Fruit fly (Drosophila melanogaster) whole organism, embryonic: Measurements from ENCODE around the gene CG10801.

Experiments used
- CG10147 ChIP-seq: fragments of 200-800 bp; sonication (Bioruptor generic); optimal IDR thresholded peaks from 2 replicates; lab custom pipeline; 2019; ENCODE audit warnings: missing biosample characterization, mild to moderate bottlenecking, missing genetic modification characterization, moderate library complexity
- CG10462 ChIP-seq: fragments of 200-800 bp; sonication (Bioruptor generic); optimal IDR thresholded peaks from 2 replicates; lab custom pipeline; 2016; ENCODE audit warnings: missing biosample characterization, missing genetic modification characterization
- CG11456 ChIP-seq: fragments of 200-800 bp; sonication (Bioruptor generic); IDR thresholded peaks from 3 replicates; pipeline ENCODE4 v1.3.6; 2022; ENCODE audit warnings: missing biosample characterization, missing genetic modification characterization
- CG12744 ChIP-seq: fragments of 200-800 bp; sonication (Bioruptor generic); optimal IDR thresholded peaks from 2 replicates; lab custom pipeline; 2016; ENCODE audit warnings: missing biosample characterization, missing genetic modification characterization
- CG13123 ChIP-seq: fragments of 200-800 bp; sonication (Bioruptor generic); optimal IDR thresholded peaks from 2 replicates; lab custom pipeline; 2016; ENCODE audit warnings: missing biosample characterization, missing genetic modification characterization
- CG18619 ChIP-seq: fragments of 200-800 bp; sonication (Bioruptor generic); optimal IDR thresholded peaks from 3 replicates; lab custom pipeline; 2017; ENCODE audit warnings: missing biosample characterization, mild to moderate bottlenecking, missing genetic modification characterization
- CG2712 ChIP-seq: fragments of 200-800 bp; optimal IDR thresholded peaks from 3 replicates; lab custom pipeline; 2019; ENCODE audit warnings: missing biosample characterization, mild to moderate bottlenecking, missing genetic modification characterization, moderate library complexity
- CG4282 ChIP-seq: fragments of 200-800 bp; sonication (Bioruptor generic); optimal IDR thresholded peaks from 2 replicates; lab custom pipeline; 2016; ENCODE audit warnings: missing biosample characterization, missing genetic modification characterization
- CG6272 ChIP-seq: fragments of 200-800 bp; sonication (Bioruptor generic); IDR thresholded peaks from 2 replicates; pipeline ENCODE4 v1.3.6; 2022; ENCODE audit warnings: missing biosample characterization, missing genetic modification characterization
- CG7372 ChIP-seq: fragments of 200-800 bp; sonication (Bioruptor generic); IDR thresholded peaks from 2 replicates; pipeline ENCODE4 v1.3.6; 2022; ENCODE audit warnings: missing biosample characterization, missing genetic modification characterization
- CG8281 ChIP-seq: fragments of 200-800 bp; sonication (Bioruptor generic); optimal IDR thresholded peaks from 2 replicates; lab custom pipeline; 2018; ENCODE audit warnings: missing biosample characterization, mild to moderate bottlenecking, missing genetic modification characterization, moderate library complexity
- CG8359 ChIP-seq: fragments of 200-800 bp; sonication (Bioruptor generic); optimal IDR thresholded peaks from 2 replicates; lab custom pipeline; 2017; ENCODE audit warnings: missing biosample characterization, mild to moderate bottlenecking, missing genetic modification characterization, borderline replicate concordance
- Dek ChIP-seq: fragments of 200-800 bp; sonication (Bioruptor generic); optimal IDR thresholded peaks from 3 replicates; lab custom pipeline; 2019; ENCODE audit warnings: missing biosample characterization, mild to moderate bottlenecking, missing genetic modification characterization, moderate library complexity
- Dref ChIP-seq: fragments of 200-800 bp; sonication (Bioruptor generic); IDR thresholded peaks from 2 replicates; pipeline ENCODE4 v1.3.6; 2022; ENCODE audit warnings: missing biosample characterization, missing genetic modification characterization
- E2f1 ChIP-seq: fragments of 200-800 bp; sonication (Bioruptor generic); IDR thresholded peaks from 2 replicates; pipeline ENCODE4 v1.3.6; 2022; ENCODE audit warnings: missing biosample characterization, missing genetic modification characterization
- Ets97D ChIP-seq: fragments of 200-800 bp; sonication (Bioruptor generic); optimal IDR thresholded peaks from 3 replicates; lab custom pipeline; 2016; ENCODE audit warnings: missing biosample characterization, missing genetic modification characterization
- H2.0 ChIP-seq: fragments of 200-800 bp; sonication (Bioruptor generic); IDR thresholded peaks from 2 replicates; pipeline ENCODE4 v1.3.6; 2022; ENCODE audit warnings: missing biosample characterization, missing genetic modification characterization
- HLH54F ChIP-seq: fragments of 200-800 bp; sonication (Bioruptor generic); optimal IDR thresholded peaks from 3 replicates; lab custom pipeline; 2016; ENCODE audit warnings: missing biosample characterization, missing genetic modification characterization
- Hr3 ChIP-seq: fragments of 200-800 bp; sonication (Bioruptor generic); optimal IDR thresholded peaks from 3 replicates; lab custom pipeline; 2016; ENCODE audit warnings: missing biosample characterization, missing genetic modification characterization
- Hsf ChIP-seq: fragments of 200-800 bp; sonication (Bioruptor generic); optimal IDR thresholded peaks from 3 replicates; lab custom pipeline; 2016; ENCODE audit warnings: missing biosample characterization, missing genetic modification characterization
- Lim3 ChIP-seq: fragments of 200-800 bp; sonication (Bioruptor generic); IDR thresholded peaks from 2 replicates; pipeline ENCODE4 v1.3.6; 2022; ENCODE audit warnings: missing biosample characterization, missing genetic modification characterization
- Lpt ChIP-seq: fragments of >200 bp; optimal IDR thresholded peaks from 2 replicates; lab custom pipeline; 2018; ENCODE audit warnings: missing biosample characterization, missing genetic modification characterization
- Med ChIP-seq: fragments of 200-800 bp; sonication (Bioruptor generic); peaks from one replicate; lab custom pipeline; 2016; ENCODE audit warnings: missing biosample characterization, missing genetic modification characterization, mild to moderate bottlenecking, inconsistent platforms, moderate library complexity
- Nf-YA ChIP-seq: fragments of 200-800 bp; sonication (Bioruptor generic); IDR thresholded peaks from 2 replicates; pipeline ENCODE4 v1.3.6; 2022; ENCODE audit warnings: missing biosample characterization, missing genetic modification characterization
- Sin3A ChIP-seq: fragments of >200 bp; optimal IDR thresholded peaks from 2 replicates; lab custom pipeline; 2018
- Ssrp ChIP-seq: fragments of 200-800 bp; sonication (Bioruptor generic); optimal IDR thresholded peaks from 2 replicates; lab custom pipeline; 2018; ENCODE audit warnings: missing biosample characterization, mild to moderate bottlenecking, missing genetic modification characterization, moderate library complexity
- Tbp ChIP-seq: fragments of >200 bp; optimal IDR thresholded peaks from 2 replicates; lab custom pipeline; 2018; ENCODE audit warnings: missing biosample characterization, missing genetic modification characterization
- Trl ChIP-seq, 3 experiments: fragments of >200 bp in 2 of 3; fragments of 200-800 bp in 1 of 3; sonication (Bioruptor generic) in 1 of 3; optimal IDR thresholded peaks; 2 replicates in 1 of 3; 3 replicates in 2 of 3; lab custom pipeline; 2016 to 2017; ENCODE audit warnings: missing biosample characterization in 1 of 3, missing genetic modification characterization in 1 of 3
- aop ChIP-seq: fragments of 200-800 bp; sonication (Bioruptor generic); IDR thresholded peaks from 2 replicates; pipeline ENCODE4 v1.3.6; 2022; ENCODE audit warnings: missing biosample characterization, missing genetic modification characterization
- ap ChIP-seq: fragments of 200-800 bp; sonication (Bioruptor generic); IDR thresholded peaks from 2 replicates; pipeline ENCODE4 v1.3.6; 2022; ENCODE audit warnings: missing biosample characterization, missing genetic modification characterization
- ara ChIP-seq: fragments of 200-800 bp; sonication (Bioruptor generic); IDR thresholded peaks from 2 replicates; pipeline ENCODE4 v1.3.6; 2022; ENCODE audit warnings: missing biosample characterization, missing genetic modification characterization
- btn ChIP-seq: fragments of 200-800 bp; sonication (Bioruptor generic); optimal IDR thresholded peaks from 2 replicates; lab custom pipeline; 2016; ENCODE audit warnings: missing biosample characterization, missing genetic modification characterization
- cas ChIP-seq: fragments of 200-800 bp; sonication (Bioruptor generic); IDR thresholded peaks from 2 replicates; pipeline ENCODE4 v1.3.6; 2022; ENCODE audit warnings: missing biosample characterization, missing genetic modification characterization
- crp ChIP-seq, 2 experiments: fragments of 200-800 bp; sonication (Bioruptor generic); optimal IDR thresholded peaks; 2 replicates in 1 of 2; 3 replicates in 1 of 2; lab custom pipeline; 2017; ENCODE audit warnings: missing biosample characterization in 2 of 2, missing genetic modification characterization in 2 of 2, mild to moderate bottlenecking in 1 of 2, moderate library complexity in 1 of 2
- dmrt99B ChIP-seq: fragments of 200-800 bp; sonication (Bioruptor generic); optimal IDR thresholded peaks from 2 replicates; lab custom pipeline; 2018; ENCODE audit warnings: missing biosample characterization, mild to moderate bottlenecking, missing genetic modification characterization, moderate library complexity
- dysf ChIP-seq: fragments of 200-800 bp; sonication (Bioruptor generic); IDR thresholded peaks from 3 replicates; pipeline ENCODE4 v1.3.6; 2022; ENCODE audit warnings: missing biosample characterization, missing genetic modification characterization
- fd102C ChIP-seq: fragments of 200-800 bp; sonication (Bioruptor generic); optimal IDR thresholded peaks from 2 replicates; lab custom pipeline; 2018; ENCODE audit warnings: missing biosample characterization, mild to moderate bottlenecking, missing genetic modification characterization, moderate library complexity
- grn ChIP-seq: fragments of 200-800 bp; sonication (Bioruptor generic); optimal IDR thresholded peaks from 3 replicates; lab custom pipeline; 2017; ENCODE audit warnings: missing biosample characterization, missing genetic modification characterization
- hbn ChIP-seq: fragments of 200-800 bp; sonication (Bioruptor generic); IDR thresholded peaks from 2 replicates; pipeline ENCODE4 v1.3.6; 2022; ENCODE audit warnings: missing biosample characterization, missing genetic modification characterization; ENCODE audit not compliant: partially characterized antibody
- kah ChIP-seq: fragments of 200-800 bp; sonication (Bioruptor generic); optimal IDR thresholded peaks from 2 replicates; lab custom pipeline; 2018; ENCODE audit warnings: missing biosample characterization, mild to moderate bottlenecking, missing genetic modification characterization
- kay ChIP-seq: fragments of 200-800 bp; sonication (Bioruptor generic); optimal IDR thresholded peaks from 2 replicates; lab custom pipeline; 2016; ENCODE audit warnings: missing biosample characterization, missing genetic modification characterization
- knrl ChIP-seq: fragments of 200-800 bp; sonication (Bioruptor generic); IDR thresholded peaks from 3 replicates; pipeline ENCODE4 v1.3.6; 2022; ENCODE audit warnings: missing biosample characterization, missing genetic modification characterization; ENCODE audit not compliant: partially characterized antibody
- lbe ChIP-seq: fragments of 200-800 bp; sonication (Bioruptor generic); optimal IDR thresholded peaks from 2 replicates; lab custom pipeline; 2016; ENCODE audit warnings: missing biosample characterization, mild to moderate bottlenecking, missing genetic modification characterization
- pita ChIP-seq: fragments of 200-800 bp; sonication (Bioruptor generic); optimal IDR thresholded peaks from 2 replicates; lab custom pipeline; 2017; ENCODE audit warnings: missing biosample characterization, mild to moderate bottlenecking, missing genetic modification characterization
- ro ChIP-seq: fragments of 200-800 bp; sonication (Bioruptor generic); IDR thresholded peaks from 2 replicates; pipeline ENCODE4 v1.3.6; 2022; ENCODE audit warnings: missing biosample characterization, missing genetic modification characterization
- sr ChIP-seq: fragments of 200-800 bp; sonication (Bioruptor generic); IDR thresholded peaks from 3 replicates; pipeline ENCODE4 v1.3.6; 2022; ENCODE audit warnings: missing biosample characterization, missing genetic modification characterization
- stwl ChIP-seq: fragments of 200-800 bp; sonication (Bioruptor generic); optimal IDR thresholded peaks from 3 replicates; lab custom pipeline; 2018; ENCODE audit warnings: missing biosample characterization, mild to moderate bottlenecking, missing genetic modification characterization, moderate library complexity
- twi ChIP-seq: fragments of 200-800 bp; optimal IDR thresholded peaks from 2 replicates; lab custom pipeline; 2019; ENCODE audit warnings: missing biosample characterization, mild to moderate bottlenecking, missing genetic modification characterization, moderate library complexity
- tx ChIP-seq: fragments of 200-800 bp; sonication (Bioruptor generic); optimal IDR thresholded peaks from 2 replicates; lab custom pipeline; 2016; ENCODE audit warnings: missing biosample characterization, missing genetic modification characterization

CG10801 gene

DNA sequence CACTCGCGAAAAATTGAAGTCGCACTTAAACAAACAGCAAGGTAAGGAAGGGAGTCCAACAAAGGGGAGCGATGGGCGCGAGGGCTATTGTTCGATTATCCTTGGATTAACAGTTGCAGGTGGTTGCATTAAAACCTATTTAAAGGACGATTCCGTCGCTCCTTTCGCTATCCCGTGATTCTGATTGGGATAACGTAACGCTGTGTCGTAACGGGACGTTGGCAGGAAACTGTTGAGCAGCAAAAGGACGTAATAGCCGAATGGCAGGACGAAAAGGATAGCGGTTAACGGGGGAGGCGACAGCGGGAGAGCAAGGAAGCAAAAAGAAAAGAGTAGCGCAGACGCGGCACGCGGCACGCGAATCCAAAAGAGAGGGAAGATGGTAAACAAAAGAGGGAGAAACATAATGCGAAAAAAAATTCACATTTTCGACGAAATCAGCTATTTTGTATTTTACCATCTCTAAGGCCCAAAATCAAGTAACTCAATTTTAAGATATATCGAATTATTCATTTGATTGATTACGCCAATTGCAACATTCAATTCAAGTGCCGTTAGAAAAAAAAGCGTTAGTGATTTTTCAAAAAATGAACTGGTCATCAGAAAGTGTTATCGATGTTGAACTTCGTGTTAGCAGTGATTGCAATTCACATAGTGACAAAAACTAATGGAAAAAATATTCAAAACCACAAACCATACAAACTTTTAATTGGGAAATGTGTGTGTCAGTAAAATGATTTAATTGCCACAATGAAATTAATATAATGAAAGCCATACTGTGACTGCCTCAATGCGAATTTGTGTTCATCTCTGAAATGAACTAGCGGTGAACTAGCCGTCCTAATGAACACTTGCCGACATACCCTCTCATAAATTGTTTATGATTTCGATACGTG, 22.0 kb downstream of the CG10801 start, which contains the start of the genes CG10804 and CG10802 (continued):
- TF ChIP-seq tx = peak; percentile 81
- TF ChIP-seq CG18619 = no peak
- peak; percentile 74 for TF ChIP-seq H2.0 (GFP tag; lab: Robert Waterston, UW)
- peak; percentile 58 for TF ChIP-seq ro
- no peak for TF ChIP-seq Lpt
- peak; percentile 62 for TF ChIP-seq Dref
- TF ChIP-seq Sin3A (lab: Kevin White, UChicago) = peak; percentile 34
- 0 out of 2 replicates have a peak, but pooled peaks have one; percentile 42 for TF ChIP-seq Lim3 (GFP tag; lab: Robert Waterston, UW)
- TF ChIP-seq Trl (optimal IDR thresholded peaks at IDR 0.05; lab: Kevin White, UChicago) = no peak
- TF ChIP-seq Trl (GFP tag; optimal IDR thresholded peaks at IDR 0.05; lab: Kevin White, UChicago) = peak; percentile 85
- peak; percentile 45 for TF ChIP-seq lbe
- TF ChIP-seq hbn (GFP tag; lab: Robert Waterston, UW) = peak; percentile 45; the same call in 1 of the 2 replicates
- TF ChIP-seq Med (GFP tag; lab: Kevin White, UChicago) = peak; percentile 97
- TF ChIP-seq CG7372 (GFP tag; lab: Robert Waterston, UW) = peak; percentile 87
- TF ChIP-seq ap (GFP tag; lab: Robert Waterston, UW) = 0 out of 2 replicates have a peak, but pooled peaks have one; percentile 21
- TF ChIP-seq HLH54F (GFP tag; lab: Kevin White, UChicago) = peak; percentile 86
- TF ChIP-seq Tbp (GFP tag; lab: Kevin White, UChicago) = no peak
- TF ChIP-seq CG10462 (GFP tag; lab: Kevin White, UChicago) = peak; percentile 54
- TF ChIP-seq fd102C (GFP tag; lab: Kevin White, UChicago) = no peak
- TF ChIP-seq E2f1 (GFP tag; lab: Robert Waterston, UW) = peak; percentile 86
- peak; percentile 85 for TF ChIP-seq ara
- TF ChIP-seq twi = peak; percentile 38
- TF ChIP-seq aop (GFP tag; lab: Robert Waterston, UW) = no peak
- peak; percentile 82 for TF ChIP-seq Hsf (GFP tag; lab: Kevin White, UChicago)
- TF ChIP-seq sr (GFP tag; lab: Robert Waterston, UW) = peak; percentile 29; the same call in 1 of the 3 replicates
- TF ChIP-seq CG13123 = peak; percentile 74
- TF ChIP-seq dmrt99B (tag; lab: Kevin White, UChicago) = no peak
- TF ChIP-seq kay = peak; percentile 61
- TF ChIP-seq btn (GFP tag; lab: Kevin White, UChicago) = peak; percentile 26
- no peak for TF ChIP-seq pita (GFP tag; lab: Kevin White, UChicago)
- TF ChIP-seq Nf-YA = 0 out of 2 replicates have a peak, but pooled peaks have one; percentile 35
- no peak for TF ChIP-seq kah (GFP tag; lab: Kevin White, UChicago)
- TF ChIP-seq CG11456 (GFP tag; lab: Robert Waterston, UW) = peak; percentile 91
- peak in 1 of 2 experiments; percentile 42 for TF ChIP-seq crp (GFP tag; optimal IDR thresholded peaks at IDR 0.05; lab: Kevin White, UChicago)
- peak; percentile 92 for TF ChIP-seq CG6272
- TF ChIP-seq Dek = peak; percentile 58
- peak; percentile 71 for TF ChIP-seq CG4282 (GFP tag; lab: Kevin White, UChicago)
- peak; percentile 82 for TF ChIP-seq knrl (GFP tag; lab: Robert Waterston, UW)
- peak; percentile 62 for TF ChIP-seq cas (GFP tag; lab: Robert Waterston, UW)
- peak; percentile 61 for TF ChIP-seq CG10147 (GFP tag; lab: Kevin White, UChicago)
- no peak for TF ChIP-seq grn (GFP tag; lab: Kevin White, UChicago)
- peak; percentile 70 for TF ChIP-seq Hr3 (GFP tag; lab: Kevin White, UChicago)
- TF ChIP-seq Ets97D = peak; percentile 69
- peak; percentile 62 for TF ChIP-seq CG12744 (GFP tag; lab: Kevin White, UChicago)
- peak; percentile 77 for TF ChIP-seq stwl (tag; lab: Kevin White, UChicago)
- peak; percentile 65 for TF ChIP-seq Ssrp (tag; lab: Kevin White, UChicago)
- TF ChIP-seq CG2712 (tag; lab: Kevin White, UChicago) = peak; percentile 75
- no peak for TF ChIP-seq CG8281
- TF ChIP-seq CG8359 = no peak
- peak; percentile 89 for TF ChIP-seq dysf (GFP tag; lab: Robert Waterston, UW)
